Comparison of ENCODE assay signal across 5 fruit fly cellular contexts in the genomic region with DNA sequence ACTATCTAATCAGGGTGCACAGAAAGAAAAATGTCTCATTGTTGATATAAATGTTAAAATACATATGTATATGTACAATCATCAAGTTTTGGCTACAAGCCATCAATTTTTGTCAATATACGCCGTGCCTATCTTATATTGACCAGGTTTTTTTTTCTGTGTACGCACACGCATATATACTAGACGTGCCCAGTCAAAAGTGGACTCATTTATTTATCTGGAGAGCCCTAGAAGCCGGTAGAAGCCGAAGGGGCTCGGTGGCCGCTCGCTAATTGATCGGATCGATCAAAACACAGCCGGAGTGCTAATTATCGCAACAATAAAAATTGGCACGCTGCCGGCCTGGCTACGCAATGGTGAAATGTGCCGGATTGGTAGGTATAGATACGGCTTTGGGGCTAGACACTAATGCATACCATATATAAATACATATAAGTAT.
TF ChIP-seq lines count a peak whose summit lies in the region.

No protein-coding gene starts in this region.

- no peak for TF ChIP-seq CTCF in whole organism, embryonic (GFP tag; optimal IDR thresholded peaks at IDR 0.05; lab: Kevin White, UChicago)

TF ChIP-seq in whole organism, adult, 20 proteins besides CTCF, POLR2A, EP300 and RAD21 (continues in another document):
- peak; percentile 19 for TF ChIP-seq bab1 (GFP tag; optimal IDR thresholded peaks at IDR 0.05; lab: Kevin White, UChicago)
- TF ChIP-seq CG11617 (GFP tag; optimal IDR thresholded peaks at IDR 0.05; lab: Kevin White, UChicago): peak; percentile 76
- peak; percentile 44 for TF ChIP-seq cic (GFP tag; optimal IDR thresholded peaks at IDR 0.05; lab: Kevin White, UChicago)
- TF ChIP-seq CG1620 (GFP tag; optimal IDR thresholded peaks at IDR 0.05; lab: Kevin White, UChicago): no peak
- peak; percentile 7 for TF ChIP-seq Crg-1 (GFP tag; optimal IDR thresholded peaks at IDR 0.05; lab: Kevin White, UChicago)
- peak; percentile 63 for TF ChIP-seq CG12768 (GFP tag; optimal IDR thresholded peaks at IDR 0.05; lab: Kevin White, UChicago)
- peak; percentile 31 for TF ChIP-seq CG7045 (GFP tag; optimal IDR thresholded peaks at IDR 0.05; lab: Kevin White, UChicago)
- no peak for TF ChIP-seq Hr96 (GFP tag; optimal IDR thresholded peaks at IDR 0.05; lab: Kevin White, UChicago)
- peak; percentile 48 for TF ChIP-seq Mnt (GFP tag; optimal IDR thresholded peaks at IDR 0.05; lab: Kevin White, UChicago)
- TF ChIP-seq Clk (GFP tag; optimal IDR thresholded peaks at IDR 0.05; lab: Kevin White, UChicago): peak; percentile 14
- TF ChIP-seq tj (GFP tag; optimal IDR thresholded peaks at IDR 0.05; lab: Kevin White, UChicago): no peak
- TF ChIP-seq CG7101 (tag; optimal IDR thresholded peaks at IDR 0.05; lab: Kevin White, UChicago): peak; percentile 87
- no peak for TF ChIP-seq kay (GFP tag; lab: Kevin White, UChicago; ENCODE audit: borderline replicate concordance)
- TF ChIP-seq pad (GFP tag; optimal IDR thresholded peaks at IDR 0.05; lab: Kevin White, UChicago): peak; percentile 46
- TF ChIP-seq ovo (GFP tag; optimal IDR thresholded peaks at IDR 0.05; lab: Kevin White, UChicago): no peak
- peak; percentile 78 for TF ChIP-seq CG14711 (tag; optimal IDR thresholded peaks at IDR 0.05; lab: Kevin White, UChicago)
- TF ChIP-seq toe (GFP tag; optimal IDR thresholded peaks at IDR 0.05; lab: Kevin White, UChicago): no peak

TF ChIP-seq in whole organism, embryonic, 481 proteins besides CTCF, POLR2A, EP300 and RAD21 (continues in another document):
- TF ChIP-seq CG15479 (GFP tag; optimal IDR thresholded peaks at IDR 0.05; lab: Kevin White, UChicago): no peak
- TF ChIP-seq ttk (GFP tag; IDR thresholded peaks at IDR 0.05; lab: Robert Waterston, UW): peak; percentile 55
- peak; percentile 35; the same call in 1 of the 3 replicates for TF ChIP-seq CG14050 (GFP tag; IDR thresholded peaks at IDR 0.05; lab: Robert Waterston, UW)
- peak; percentile 65; the same call in 1 of the 3 replicates for TF ChIP-seq ase (GFP tag; IDR thresholded peaks at IDR 0.05; lab: Robert Waterston, UW)
- no peak for TF ChIP-seq ro (GFP tag; IDR thresholded peaks at IDR 0.05; lab: Robert Waterston, UW)
- peak; percentile 75 for TF ChIP-seq CG8944 (GFP tag; optimal IDR thresholded peaks at IDR 0.05; lab: Kevin White, UChicago)
- TF ChIP-seq Dbx (GFP tag; IDR thresholded peaks at IDR 0.05; lab: Robert Waterston, UW): peak; percentile 88
- peak; percentile 58 for TF ChIP-seq zfh2 (GFP tag; optimal IDR thresholded peaks at IDR 0.05; lab: Kevin White, UChicago)
- peak; percentile 50 for TF ChIP-seq CrebB (tag; optimal IDR thresholded peaks at IDR 0.05; lab: Kevin White, UChicago)
- no peak for TF ChIP-seq sna (GFP tag; IDR thresholded peaks at IDR 0.05; lab: Robert Waterston, UW; ENCODE audit: partially characterized antibody)
- TF ChIP-seq CG6791 (GFP tag; IDR thresholded peaks at IDR 0.05; lab: Robert Waterston, UW; ENCODE audit: partially characterized antibody): no peak
- peak; percentile 46 for TF ChIP-seq CG1233 (GFP tag; optimal IDR thresholded peaks at IDR 0.05; lab: Kevin White, UChicago)
- no peak for TF ChIP-seq dan (GFP tag; IDR thresholded peaks at IDR 0.05; lab: Robert Waterston, UW)
- TF ChIP-seq psq (GFP tag; optimal IDR thresholded peaks at IDR 0.05; lab: Kevin White, UChicago): no peak
- TF ChIP-seq Dek (tag; optimal IDR thresholded peaks at IDR 0.05; lab: Kevin White, UChicago): peak; percentile 80
- peak; percentile 69 for TF ChIP-seq CG32772 (GFP tag; IDR thresholded peaks at IDR 0.05; lab: Robert Waterston, UW)
- TF ChIP-seq CG11085 (GFP tag; IDR thresholded peaks at IDR 0.05; lab: Robert Waterston, UW): peak; percentile 74

TF ChIP-seq in whole organism, prepupa, 60 proteins besides CTCF, POLR2A, EP300 and RAD21 (continues in another document):
- TF ChIP-seq vri (GFP tag; optimal IDR thresholded peaks at IDR 0.05; lab: Kevin White, UChicago) (peak; percentile 85), CG4318 (GFP tag; optimal IDR thresholded peaks at IDR 0.05; lab: Kevin White, UChicago) (no peak), cyc (GFP tag; optimal IDR thresholded peaks at IDR 0.05; lab: Kevin White, UChicago) (peak; percentile 45), Hr39 (GFP tag; optimal IDR thresholded peaks at IDR 0.05; lab: Kevin White, UChicago) (peak; percentile 60), CG1621 (tag; optimal IDR thresholded peaks at IDR 0.05; lab: Kevin White, UChicago) (peak; percentile 21), pdm3 (GFP tag; optimal IDR thresholded peaks at IDR 0.05; lab: Kevin White, UChicago) (peak; percentile 62), esn (GFP tag; optimal IDR thresholded peaks at IDR 0.05; lab: Kevin White, UChicago) (peak; percentile 71), achi (GFP tag; optimal IDR thresholded peaks at IDR 0.05; lab: Kevin White, UChicago) (peak; percentile 40), Blimp-1 (GFP tag; optimal IDR thresholded peaks at IDR 0.05; lab: Kevin White, UChicago) (no peak), Met (GFP tag; optimal IDR thresholded peaks at IDR 0.05; lab: Kevin White, UChicago) (peak; percentile 66), CG8119 (GFP tag; IDR thresholded peaks at IDR 0.05; lab: Robert Waterston, UW) (peak; percentile 56; the same call in 2 of the 3 replicates), Smox (GFP tag; optimal IDR thresholded peaks at IDR 0.05; lab: Kevin White, UChicago) (peak; percentile 60), eg (GFP tag; IDR thresholded peaks at IDR 0.05; lab: Robert Waterston, UW) (peak; percentile 78), Gug (GFP tag; IDR thresholded peaks at IDR 0.05; lab: Robert Waterston, UW) (peak; percentile 52; the same call in 1 of the 2 replicates), CG10631 (GFP tag; optimal IDR thresholded peaks at IDR 0.05; lab: Kevin White, UChicago) (peak; percentile 25), lz (GFP tag; optimal IDR thresholded peaks at IDR 0.05; lab: Kevin White, UChicago) (peak; percentile 67), net (GFP tag; optimal IDR thresholded peaks at IDR 0.05; lab: Kevin White, UChicago) (no peak), CG11294 (GFP tag; IDR thresholded peaks at IDR 0.05; lab: Robert Waterston, UW) (peak; percentile 15; the same call in 1 of the 2 replicates)

TF ChIP-seq in whole organism, pupa, 21 proteins besides CTCF, POLR2A, EP300 and RAD21 (continues in another document):
- no peak for TF ChIP-seq CG10348 (GFP tag; IDR thresholded peaks at IDR 0.05; lab: Robert Waterston, UW)
- TF ChIP-seq CG9948 (tag; optimal IDR thresholded peaks at IDR 0.05; lab: Kevin White, UChicago): peak; percentile 44
- TF ChIP-seq Snoo (tag; optimal IDR thresholded peaks at IDR 0.05; lab: Kevin White, UChicago): peak; percentile 26
- TF ChIP-seq CG4496 (GFP tag; IDR thresholded peaks at IDR 0.05; lab: Robert Waterston, UW): peak; percentile 84
- no peak for TF ChIP-seq CG14655 (GFP tag; optimal IDR thresholded peaks at IDR 0.05; lab: Kevin White, UChicago)
- no peak; the same call in 1 of the 2 replicates for TF ChIP-seq rn (GFP tag; IDR thresholded peaks at IDR 0.05; lab: Robert Waterston, UW)
- TF ChIP-seq Ets98B (GFP tag; IDR thresholded peaks at IDR 0.05; lab: Robert Waterston, UW): peak; percentile 68
- TF ChIP-seq CG13204 (GFP tag; optimal IDR thresholded peaks at IDR 0.05; lab: Kevin White, UChicago): no peak
- TF ChIP-seq CG17806 (tag; optimal IDR thresholded peaks at IDR 0.05; lab: Kevin White, UChicago): peak; percentile 60
- TF ChIP-seq CG12605 (GFP tag; IDR thresholded peaks at IDR 0.05; lab: Robert Waterston, UW): 0 out of 2 replicates have a peak, but pooled peaks have one; percentile 44
- TF ChIP-seq D1 (tag; optimal IDR thresholded peaks at IDR 0.05; lab: Kevin White, UChicago): no peak
- peak; percentile 70; the same call in 1 of the 3 replicates for TF ChIP-seq fd96Ca (GFP tag; IDR thresholded peaks at IDR 0.05; lab: Robert Waterston, UW)
- peak; percentile 45 for TF ChIP-seq Pif1A (GFP tag; optimal IDR thresholded peaks at IDR 0.05; lab: Kevin White, UChicago)
- TF ChIP-seq Pif1B (GFP tag; optimal IDR thresholded peaks at IDR 0.05; lab: Kevin White, UChicago): peak; percentile 56
- no peak for TF ChIP-seq CG34367 (tag; optimal IDR thresholded peaks at IDR 0.05; lab: Kevin White, UChicago)
- TF ChIP-seq gl (tag; optimal IDR thresholded peaks at IDR 0.05; lab: Kevin White, UChicago): no peak
- no peak for TF ChIP-seq EcR (GFP tag; optimal IDR thresholded peaks at IDR 0.05; lab: Kevin White, UChicago)
- TF ChIP-seq CG15710 (tag; optimal IDR thresholded peaks at IDR 0.05; lab: Kevin White, UChicago): peak; percentile 13
- peak; percentile 74; the same call in 1 of the 2 replicates for TF ChIP-seq CG32121 (GFP tag; IDR thresholded peaks at IDR 0.05; lab: Robert Waterston, UW)

TF ChIP-seq in whole organism, wandering third instar larva, 38 proteins besides CTCF, POLR2A, EP300 and RAD21 (continues in another document):
- no peak for TF ChIP-seq Rel (GFP tag; optimal IDR thresholded peaks at IDR 0.05; lab: Kevin White, UChicago)
- TF ChIP-seq Rel (tag; optimal IDR thresholded peaks at IDR 0.05; lab: Kevin White, UChicago): peak; percentile 57
- TF ChIP-seq Hr78 (GFP tag; optimal IDR thresholded peaks at IDR 0.05; lab: Kevin White, UChicago): no peak
- TF ChIP-seq rgr (GFP tag; optimal IDR thresholded peaks at IDR 0.05; lab: Kevin White, UChicago): peak; percentile 82
- TF ChIP-seq jim (GFP tag; optimal IDR thresholded peaks at IDR 0.05; lab: Kevin White, UChicago): no peak
- TF ChIP-seq psq (GFP tag; optimal IDR thresholded peaks at IDR 0.05; lab: Kevin White, UChicago): peak; percentile 61
- TF ChIP-seq pan (optimal IDR thresholded peaks at IDR 0.05; lab: Kevin White, UChicago): no peak
- no peak for TF ChIP-seq CrebA (GFP tag; optimal IDR thresholded peaks at IDR 0.05; lab: Kevin White, UChicago; ENCODE audit: borderline replicate concordance)
- TF ChIP-seq foxo (GFP tag; optimal IDR thresholded peaks at IDR 0.05; lab: Kevin White, UChicago): peak; percentile 49 to 85
- TF ChIP-seq Vsx2 (GFP tag; optimal IDR thresholded peaks at IDR 0.05; lab: Kevin White, UChicago; ENCODE audit: partially characterized antibody): no peak
- TF ChIP-seq CG32264 (GFP tag; optimal IDR thresholded peaks at IDR 0.05; lab: Kevin White, UChicago): peak; percentile 48
- TF ChIP-seq usp (GFP tag; optimal IDR thresholded peaks at IDR 0.05; lab: Kevin White, UChicago): no peak
- peak; percentile 84 for TF ChIP-seq Hnf4 (GFP tag; optimal IDR thresholded peaks at IDR 0.05; lab: Kevin White, UChicago)
- peak; percentile 77 for TF ChIP-seq HLH106 (tag; optimal IDR thresholded peaks at IDR 0.05; lab: Kevin White, UChicago)
- TF ChIP-seq CG9705 (GFP tag; optimal IDR thresholded peaks at IDR 0.05; lab: Kevin White, UChicago): no peak
- peak; percentile 86 for TF ChIP-seq br (GFP tag; optimal IDR thresholded peaks at IDR 0.05; lab: Kevin White, UChicago)
- TF ChIP-seq Jra (GFP tag; optimal IDR thresholded peaks at IDR 0.05; lab: Kevin White, UChicago): peak; percentile 74
- TF ChIP-seq sv (GFP tag; optimal IDR thresholded peaks at IDR 0.05; lab: Kevin White, UChicago): peak; percentile 55
- no peak for TF ChIP-seq Myc (optimal IDR thresholded peaks at IDR 0.05; lab: Kevin White, UChicago)
- TF ChIP-seq lola (GFP tag; optimal IDR thresholded peaks at IDR 0.05; lab: Kevin White, UChicago): no peak
- peak; percentile 97 for TF ChIP-seq h (GFP tag; optimal IDR thresholded peaks at IDR 0.05; lab: Kevin White, UChicago)
- peak; percentile 84 for TF ChIP-seq ey (GFP tag; optimal IDR thresholded peaks at IDR 0.05; lab: Kevin White, UChicago)
